Fruit fly (Drosophila melanogaster): ENCODE measurements around the gene spen.

The spen gene

DNA sequence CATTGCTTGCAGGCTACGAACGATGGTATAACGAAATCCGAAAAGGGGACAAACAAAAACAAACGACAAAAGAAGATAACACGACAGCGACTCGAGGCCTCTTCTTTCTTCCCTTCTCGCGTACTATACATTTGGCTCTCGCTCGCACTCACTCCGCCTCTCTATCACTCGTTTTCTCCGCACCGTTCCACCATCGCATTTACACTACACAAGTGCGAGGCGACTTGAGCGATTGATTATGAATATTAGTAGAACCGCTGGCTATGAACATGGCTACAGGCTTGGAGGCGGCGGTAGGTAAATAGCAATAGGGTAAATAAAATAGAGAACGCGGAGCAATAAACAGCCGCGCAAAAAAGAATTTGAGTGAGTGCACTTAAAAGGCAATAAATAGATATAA is 61.7 kb downstream of the spen start (continued):
- peak; percentile 53 for TF ChIP-seq CG17385 (GFP tag; optimal IDR thresholded peaks at IDR 0.05)
- TF ChIP-seq danr (GFP tag; IDR thresholded peaks at IDR 0.05) = no peak
- peak; percentile 24 for TF ChIP-seq Asciz (GFP tag; optimal IDR thresholded peaks at IDR 0.05)
- TF ChIP-seq sna (GFP tag; IDR thresholded peaks at IDR 0.05; ENCODE audit: partially characterized antibody) = no peak
- TF ChIP-seq Eip74EF (GFP tag; optimal IDR thresholded peaks at IDR 0.05) = no peak
- no peak for TF ChIP-seq bowl (GFP tag; IDR thresholded peaks at IDR 0.05)
- 0 out of 3 replicates have a peak, but pooled peaks have one; percentile 29 for TF ChIP-seq Dbx (GFP tag; IDR thresholded peaks at IDR 0.05)
- TF ChIP-seq ind (GFP tag; optimal IDR thresholded peaks at IDR 0.05) = no peak
- TF ChIP-seq ash1 (GFP tag; optimal IDR thresholded peaks at IDR 0.05) = peak; percentile 50
- TF ChIP-seq CG4360 (GFP tag; IDR thresholded peaks at IDR 0.05) = peak; percentile 58
- peak; percentile 15 for TF ChIP-seq Spps (tag; optimal IDR thresholded peaks at IDR 0.05)
- TF ChIP-seq Ssrp (tag; optimal IDR thresholded peaks at IDR 0.05) = no peak
- no peak for TF ChIP-seq fru (optimal IDR thresholded peaks at IDR 0.05)
- TF ChIP-seq unc-4 (GFP tag; IDR thresholded peaks at IDR 0.05; ENCODE audit: partially characterized antibody) = no peak
- TF ChIP-seq ranshi (GFP tag; IDR thresholded peaks at IDR 0.05) = 0 out of 2 replicates have a peak, but pooled peaks have one; percentile 24
- TF ChIP-seq inv (GFP tag; IDR thresholded peaks at IDR 0.05; ENCODE audit: partially characterized antibody) = no peak
- no peak for TF ChIP-seq org-1 (GFP tag; optimal IDR thresholded peaks at IDR 0.05)
- TF ChIP-seq dpn (GFP tag; optimal IDR thresholded peaks at IDR 0.05) = peak in 1 of 2 experiments; percentile 37
- no peak for TF ChIP-seq CG17328 (GFP tag; IDR thresholded peaks at IDR 0.05)
- TF ChIP-seq vfl (GFP tag; optimal IDR thresholded peaks at IDR 0.05) = no peak
- TF ChIP-seq bcd (GFP tag; optimal IDR thresholded peaks at IDR 0.05) = no peak
- TF ChIP-seq CG13424 (tag; optimal IDR thresholded peaks at IDR 0.05) = peak; percentile 8
- TF ChIP-seq CoRest (tag; optimal IDR thresholded peaks at IDR 0.05) = peak; percentile 4
- 0 out of 3 replicates have a peak, but pooled peaks have one; percentile 4 for TF ChIP-seq dysf (GFP tag; IDR thresholded peaks at IDR 0.05)
- peak; percentile 44 to 51 for TF ChIP-seq Trl (optimal IDR thresholded peaks at IDR 0.05)
- TF ChIP-seq Trl (GFP tag; optimal IDR thresholded peaks at IDR 0.05) = no peak

DNA sequence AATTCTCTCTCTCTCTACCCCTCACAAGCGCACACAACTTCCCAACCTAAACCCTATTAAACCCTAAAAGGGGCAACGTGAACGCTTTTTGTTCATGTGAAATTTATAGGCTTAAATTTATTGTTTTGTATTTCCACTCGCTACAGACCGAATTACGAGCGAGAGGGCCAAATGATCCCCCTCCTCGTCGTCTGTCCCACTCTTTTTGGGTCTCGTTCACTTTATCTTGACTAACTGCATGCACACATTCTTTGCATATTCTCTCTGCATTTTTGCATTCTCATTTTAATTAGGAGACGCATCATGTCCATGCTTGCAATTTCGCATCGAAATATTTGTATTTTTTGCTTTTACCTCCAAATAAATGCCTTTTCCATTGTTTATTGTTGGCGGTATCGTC is 62.3 kb downstream of the spen start:
- no peak for TF ChIP-seq Hmx (GFP tag; optimal IDR thresholded peaks at IDR 0.05)
- TF ChIP-seq CG2199 (GFP tag; IDR thresholded peaks at IDR 0.05) = 0 out of 3 replicates have a peak, but pooled peaks have one; percentile 11
- no peak for TF ChIP-seq tna (GFP tag; IDR thresholded peaks at IDR 0.05; ENCODE audit: partially characterized antibody)
- TF ChIP-seq nerfin-2 (GFP tag; IDR thresholded peaks at IDR 0.05; ENCODE audit: partially characterized antibody) = peak; percentile 40; the same call in 1 of the 2 replicates
- peak; percentile 52; the same call in 1 of the 2 replicates for TF ChIP-seq crol (GFP tag; IDR thresholded peaks at IDR 0.05)
- no peak for TF ChIP-seq CG2116 (GFP tag; optimal IDR thresholded peaks at IDR 0.05)
- TF ChIP-seq CG15269 (tag; optimal IDR thresholded peaks at IDR 0.05) = no peak
- TF ChIP-seq hb (GFP tag; IDR thresholded peaks at IDR 0.05; ENCODE audit: partially characterized antibody) = no peak
- TF ChIP-seq CG9932 (GFP tag; IDR thresholded peaks at IDR 0.05) = no peak
- no peak for TF ChIP-seq CG6689 (GFP tag; IDR thresholded peaks at IDR 0.05)
- no peak for TF ChIP-seq HLH4C (GFP tag; IDR thresholded peaks at IDR 0.05; ENCODE audit: partially characterized antibody)
- TF ChIP-seq CG1024 (GFP tag; IDR thresholded peaks at IDR 0.05) = no peak
- peak; percentile 74 for TF ChIP-seq CG12155 (GFP tag; optimal IDR thresholded peaks at IDR 0.05)
- peak; percentile 7 for TF ChIP-seq oc (tag; optimal IDR thresholded peaks at IDR 0.05)
- no peak for TF ChIP-seq PHDP (tag; optimal IDR thresholded peaks at IDR 0.05)
- no peak for TF ChIP-seq CG14965 (GFP tag; optimal IDR thresholded peaks at IDR 0.05; ENCODE audit: borderline replicate concordance)
- no peak for TF ChIP-seq pum (GFP tag; optimal IDR thresholded peaks at IDR 0.05)
- TF ChIP-seq CG32772 (GFP tag; IDR thresholded peaks at IDR 0.05) = no peak
- TF ChIP-seq CG3407 (GFP tag; optimal IDR thresholded peaks at IDR 0.05) = no peak
- 0 out of 2 replicates have a peak, but pooled peaks have one; percentile 20 for TF ChIP-seq ato (GFP tag; IDR thresholded peaks at IDR 0.05; ENCODE audit: partially characterized antibody)
